Worm (Caenorhabditis elegans): Measurements from ENCODE around the gene cnnm-5.

DNA sequence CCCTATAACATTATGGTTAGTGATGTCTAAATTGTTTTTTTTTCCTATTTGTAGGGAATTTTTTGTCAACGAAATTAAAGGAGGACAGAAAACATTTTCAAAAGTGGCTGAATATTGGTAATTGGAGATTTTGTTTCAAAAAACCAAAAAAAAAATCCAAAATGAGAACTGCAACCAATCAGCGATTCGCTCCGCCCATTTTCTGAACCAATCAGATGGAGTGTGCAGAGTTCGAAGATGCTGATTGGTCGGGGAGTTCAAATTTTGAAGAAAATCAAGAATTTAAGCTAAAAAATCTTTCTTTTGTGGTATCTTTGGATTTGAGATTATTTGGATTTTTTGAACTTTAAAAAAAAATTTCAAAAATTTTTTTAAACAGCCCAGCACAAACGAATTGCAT is 30.6 kb downstream of the cnnm-5 start:
- TF ChIP-seq flt-1 (GFP tag; IDR thresholded peaks at IDR 0.05) (no peak), B0310.2 (tag; optimal IDR thresholded peaks at IDR 0.05) (no peak), F13C5.2 (tag; optimal IDR thresholded peaks at IDR 0.05) (no peak), ceh-13 (GFP tag; optimal IDR thresholded peaks at IDR 0.05) (no peak), tbx-11 (GFP tag; IDR thresholded peaks at IDR 0.05) (no peak), ama-1 (optimal IDR thresholded peaks at IDR 0.05) (no peak), scrt-1 (GFP tag; IDR thresholded peaks at IDR 0.05) (no peak), sea-1 (GFP tag; conservative IDR thresholded peaks at IDR 0.05) (no peak), hmg-4 (GFP tag; optimal IDR thresholded peaks at IDR 0.05) (no peak), tbx-37 (GFP tag; conservative IDR thresholded peaks at IDR 0.05) (no peak), aly-1 (tag; optimal IDR thresholded peaks at IDR 0.05) (no peak)

Measured in whole organism, early embryonic.